Fruit fly (Drosophila melanogaster) whole organism, wandering third instar larva: ENCODE results near the gene CG14294.
A peak's percentile ranks its signal among the peaks of the same experiment; 100 is the strongest.

Experiments used
- Abd-B ChIP-seq: fragments of >200 bp; optimal IDR thresholded peaks from 2 replicates; lab custom pipeline; 2017; ENCODE audit warnings: missing biosample characterization, missing genetic modification characterization
- CG32264 ChIP-seq: fragments of 200-800 bp; sonication (Bioruptor generic); optimal IDR thresholded peaks from 2 replicates; lab custom pipeline; 2016; ENCODE audit warnings: missing biosample characterization, missing genetic modification characterization
- CG9705 ChIP-seq: fragments of 200-800 bp; sonication (Bioruptor generic); optimal IDR thresholded peaks from 2 replicates; lab custom pipeline; 2018; ENCODE audit warnings: missing biosample characterization, mild to moderate bottlenecking, missing genetic modification characterization
- CrebA ChIP-seq: fragments of 200-800 bp; sonication (Bioruptor generic); optimal IDR thresholded peaks from 2 replicates; lab custom pipeline; 2016; ENCODE audit warnings: missing biosample characterization, mild to moderate bottlenecking, missing genetic modification characterization, borderline replicate concordance
- Dfd ChIP-seq: fragments of >200 bp; optimal IDR thresholded peaks from 2 replicates; lab custom pipeline; 2017; ENCODE audit warnings: missing biosample characterization, missing genetic modification characterization
- Dif ChIP-seq: fragments of 200-275, 200-300 bp; sonication (Bioruptor generic); optimal IDR thresholded peaks from 2 replicates; lab custom pipeline; 2018; ENCODE audit warnings: missing biosample characterization, missing genetic modification characterization; ENCODE audit not compliant: partially characterized antibody
- GATAd ChIP-seq: sonication (Bioruptor generic); optimal IDR thresholded peaks from 2 replicates; lab custom pipeline; 2016; ENCODE audit warnings: missing biosample characterization, missing genetic modification characterization
- HLH106 ChIP-seq: fragments of 200-800 bp; optimal IDR thresholded peaks from 3 replicates; lab custom pipeline; 2019; ENCODE audit warnings: missing biosample characterization, mild to moderate bottlenecking, missing genetic modification characterization, moderate library complexity
- Hnf4 ChIP-seq: fragments of 200-800 bp; sonication (Bioruptor generic); optimal IDR thresholded peaks from 2 replicates; lab custom pipeline; 2016; ENCODE audit warnings: missing biosample characterization, mild to moderate bottlenecking, missing genetic modification characterization
- Hr78 ChIP-seq: fragments of >200 bp; optimal IDR thresholded peaks from 2 replicates; lab custom pipeline; 2017; ENCODE audit warnings: missing biosample characterization, missing genetic modification characterization
- Hr83 ChIP-seq: fragments of 200-300 bp; sonication (Bioruptor generic); optimal IDR thresholded peaks from 2 replicates; lab custom pipeline; 2016; ENCODE audit warnings: missing biosample characterization, mild to moderate bottlenecking, missing genetic modification characterization, moderate library complexity; ENCODE audit not compliant: poor library complexity, severe bottlenecking
- Jra ChIP-seq: sonication (Bioruptor generic); optimal IDR thresholded peaks from 2 replicates; lab custom pipeline; 2016; ENCODE audit warnings: missing biosample characterization, missing genetic modification characterization
- Mio ChIP-seq: sonication (Bioruptor generic); optimal IDR thresholded peaks from 2 replicates; lab custom pipeline; 2016; ENCODE audit warnings: missing biosample characterization, missing genetic modification characterization
- Myc ChIP-seq: fragments of >200 bp; optimal IDR thresholded peaks from 2 replicates; lab custom pipeline; 2017
- OdsH ChIP-seq: fragments of 200-800 bp; sonication (Bioruptor generic); optimal IDR thresholded peaks from 2 replicates; lab custom pipeline; 2016; ENCODE audit warnings: missing biosample characterization, mild to moderate bottlenecking, missing genetic modification characterization
- Rel ChIP-seq, 2 experiments: fragments of 200-800 bp; sonication (Bioruptor generic) in 1 of 2; optimal IDR thresholded peaks; 2 replicates in 1 of 2; 3 replicates in 1 of 2; lab custom pipeline; 2016 to 2019; ENCODE audit warnings: mild to moderate bottlenecking in 2 of 2, missing biosample characterization in 2 of 2, missing genetic modification characterization in 2 of 2, moderate library complexity in 1 of 2
- Sp1 ChIP-seq: fragments of 200-800 bp; sonication (Bioruptor generic); optimal IDR thresholded peaks from 3 replicates; lab custom pipeline; 2019; ENCODE audit warnings: missing biosample characterization, mild to moderate bottlenecking, missing genetic modification characterization, moderate library complexity
- Vsx2 ChIP-seq: fragments of 200-300, 225-300 bp; sonication (Bioruptor generic); optimal IDR thresholded peaks from 2 replicates; lab custom pipeline; 2018; ENCODE audit warnings: missing biosample characterization, missing genetic modification characterization; ENCODE audit not compliant: partially characterized antibody
- br ChIP-seq: fragments of 200-800 bp; sonication (Bioruptor generic); optimal IDR thresholded peaks from 2 replicates; lab custom pipeline; 2016; ENCODE audit warnings: missing biosample characterization, missing genetic modification characterization
- brk ChIP-seq: fragments of 200-800 bp; sonication (Bioruptor generic); optimal IDR thresholded peaks from 2 replicates; lab custom pipeline; 2016; ENCODE audit warnings: missing biosample characterization, mild to moderate bottlenecking, missing genetic modification characterization
- dl ChIP-seq, 2 experiments: fragments of 175-275, 200-275 bp in 1 of 2; fragments of 200-275 bp in 1 of 2; sonication (Bioruptor generic); optimal IDR thresholded peaks; lab custom pipeline; 2018; ENCODE audit warnings: mild to moderate bottlenecking in 2 of 2, missing biosample characterization in 2 of 2, missing genetic modification characterization in 2 of 2, moderate library complexity in 2 of 2; ENCODE audit not compliant: partially characterized antibody in 2 of 2, insufficient read depth in 1 of 2
- dmrt93B ChIP-seq: fragments of 200-800 bp; sonication (Bioruptor generic); optimal IDR thresholded peaks from 2 replicates; lab custom pipeline; 2018; ENCODE audit warnings: missing biosample characterization, mild to moderate bottlenecking, missing genetic modification characterization
- dsf ChIP-seq: sonication (Bioruptor generic); optimal IDR thresholded peaks from 2 replicates; lab custom pipeline; 2016; ENCODE audit warnings: missing biosample characterization, missing genetic modification characterization, borderline replicate concordance
- ey ChIP-seq: fragments of 200-800 bp; sonication (Bioruptor generic); optimal IDR thresholded peaks from 2 replicates; lab custom pipeline; 2016; ENCODE audit warnings: missing biosample characterization, missing genetic modification characterization
- foxo ChIP-seq, 2 experiments: fragments of 200-800 bp; sonication (Bioruptor generic); optimal IDR thresholded peaks; 2 replicates in 1 of 2; 3 replicates in 1 of 2; lab custom pipeline; 2016 to 2017; ENCODE audit warnings: missing biosample characterization in 2 of 2, missing genetic modification characterization in 2 of 2
- fru ChIP-seq: fragments of 200-800 bp; sonication (Bioruptor generic); optimal IDR thresholded peaks from 3 replicates; lab custom pipeline; 2016; ENCODE audit warnings: missing biosample characterization, mild to moderate bottlenecking, missing genetic modification characterization
- h ChIP-seq: fragments of 200-800 bp; sonication (Bioruptor generic); optimal IDR thresholded peaks from 3 replicates; lab custom pipeline; 2016; ENCODE audit warnings: missing biosample characterization, mild to moderate bottlenecking, missing genetic modification characterization
- jim ChIP-seq: fragments of 175-275, 200-325 bp; sonication (Bioruptor generic); optimal IDR thresholded peaks from 2 replicates; lab custom pipeline; 2016; ENCODE audit warnings: missing biosample characterization, mild to moderate bottlenecking, missing genetic modification characterization
- lola ChIP-seq: fragments of >200 bp; optimal IDR thresholded peaks from 2 replicates; lab custom pipeline; 2017; ENCODE audit warnings: missing biosample characterization, missing genetic modification characterization
- pan ChIP-seq: fragments of >200 bp; optimal IDR thresholded peaks from 2 replicates; lab custom pipeline; 2017
- rgr ChIP-seq: fragments of 200-800 bp; sonication (Bioruptor generic); optimal IDR thresholded peaks from 3 replicates; lab custom pipeline; 2016; ENCODE audit warnings: missing biosample characterization, mild to moderate bottlenecking, missing genetic modification characterization
- sage ChIP-seq: fragments of 200-800 bp; sonication (Bioruptor generic); optimal IDR thresholded peaks from 2 replicates; lab custom pipeline; 2016; ENCODE audit warnings: missing biosample characterization, mild to moderate bottlenecking, missing genetic modification characterization
- sv ChIP-seq: fragments of 200-800 bp; sonication (Bioruptor generic); optimal IDR thresholded peaks from 3 replicates; lab custom pipeline; 2016; ENCODE audit warnings: missing biosample characterization, missing genetic modification characterization
- tai ChIP-seq: sonication (Bioruptor generic); optimal IDR thresholded peaks from 2 replicates; lab custom pipeline; 2016; ENCODE audit warnings: missing biosample characterization, missing genetic modification characterization
- usp ChIP-seq: fragments of >200 bp; optimal IDR thresholded peaks from 2 replicates; lab custom pipeline; 2017; ENCODE audit warnings: missing biosample characterization, missing genetic modification characterization
- woc ChIP-seq: sonication (Bioruptor generic); optimal IDR thresholded peaks from 2 replicates; lab custom pipeline; 2016; ENCODE audit warnings: missing biosample characterization, mild to moderate bottlenecking, missing genetic modification characterization

Gene CG14294

DNA sequence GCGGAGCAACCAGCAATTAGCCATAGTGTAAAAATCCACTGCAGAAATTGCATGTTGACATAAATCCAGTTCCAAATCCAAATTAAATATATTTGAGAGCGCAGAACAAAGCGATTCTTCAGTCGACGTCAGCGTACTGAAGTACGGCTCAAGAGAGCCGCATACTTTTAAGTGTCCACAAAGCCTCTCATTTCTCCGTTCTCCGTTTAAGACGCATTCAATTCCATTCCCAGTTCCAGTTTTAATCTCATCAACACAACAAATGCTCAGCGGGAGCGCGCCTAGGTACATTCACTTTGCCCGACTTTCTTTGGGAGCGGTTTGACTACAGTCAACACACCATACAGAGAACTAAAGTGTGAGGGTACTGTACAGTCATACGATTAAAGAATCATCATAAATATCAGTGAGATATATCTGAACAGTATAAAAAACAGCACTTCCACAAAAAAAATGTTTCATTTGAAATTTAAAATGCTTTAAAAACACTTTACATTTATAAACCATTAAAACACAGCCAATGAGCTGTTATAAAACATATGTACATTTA lies 10.8 kb upstream of the CG14294 start, which contains the start of gene Sgsh:
Gene Sgsh, minus strand, starts transcription at position 141 of the 550 bp plus-strand sequence.
- TF ChIP-seq br (peak; percentile 2), GATAd (GFP tag; lab: Kevin White, UChicago) (no peak), foxo (GFP tag; optimal IDR thresholded peaks at IDR 0.05; lab: Kevin White, UChicago) (peak in 1 of 2 experiments; percentile 1), sv (GFP tag; lab: Kevin White, UChicago) (no peak), Mio (no peak), jim (no peak), Myc (lab: Kevin White, UChicago) (no peak), HLH106 (tag; lab: Kevin White, UChicago) (peak; percentile 29), Hnf4 (GFP tag; lab: Kevin White, UChicago) (no peak), woc (GFP tag; lab: Kevin White, UChicago) (peak; percentile 54), h (GFP tag; lab: Kevin White, UChicago) (peak; percentile 1), Dif (peak; percentile 77), dl (GFP tag; optimal IDR thresholded peaks at IDR 0.05; lab: Kevin White, UChicago; ENCODE audit: insufficient read depth in 1 of 2, partially characterized antibody in 2 of 2) (peak in 1 of 2 experiments; percentile 39), CrebA (GFP tag; lab: Kevin White, UChicago) (no peak), fru (peak; percentile 20), CG9705 (no peak), Dfd (no peak), Sp1 (GFP tag; lab: Kevin White, UChicago) (no peak), Rel (GFP tag; optimal IDR thresholded peaks at IDR 0.05; lab: Kevin White, UChicago) (no peak), Rel (tag; optimal IDR thresholded peaks at IDR 0.05; lab: Kevin White, UChicago) (no peak), Hr78 (no peak)

DNA sequence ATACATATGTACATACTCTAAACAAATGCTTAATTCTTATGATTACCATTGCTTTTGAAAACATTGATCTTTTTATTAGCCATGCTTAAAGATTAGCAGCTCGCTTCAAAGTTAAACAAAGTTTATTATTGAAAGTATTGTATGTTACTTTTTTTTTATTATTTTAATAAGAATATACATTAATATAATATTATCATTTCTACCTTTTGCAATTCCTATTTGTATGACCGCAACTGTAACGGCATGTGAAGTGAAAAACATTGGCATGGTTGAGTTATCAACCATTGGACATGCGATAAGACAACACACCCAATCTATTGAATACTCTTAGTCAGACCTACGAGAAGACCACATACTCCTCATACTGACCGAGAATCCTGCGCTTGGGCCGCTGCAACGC lies 8.9 kb upstream of the CG14294 start:
- TF ChIP-seq foxo (GFP tag; optimal IDR thresholded peaks at IDR 0.05; lab: Kevin White, UChicago) (peak in 1 of 2 experiments; percentile 3), woc (GFP tag; lab: Kevin White, UChicago) (no peak)

dm6 chr3R:18910336-18910735 lies 8.3 kb upstream of the CG14294 start:
- no peak for TF ChIP-seq tai
- no peak for TF ChIP-seq pan (lab: Kevin White, UChicago)
- TF ChIP-seq Rel (GFP tag; optimal IDR thresholded peaks at IDR 0.05; lab: Kevin White, UChicago) = no peak
- no peak for TF ChIP-seq Rel (tag; optimal IDR thresholded peaks at IDR 0.05; lab: Kevin White, UChicago)
- TF ChIP-seq HLH106 (tag; lab: Kevin White, UChicago) = no peak
- no peak for TF ChIP-seq h (GFP tag; lab: Kevin White, UChicago)
- TF ChIP-seq CG32264 (GFP tag; lab: Kevin White, UChicago) = no peak
- TF ChIP-seq usp (GFP tag; lab: Kevin White, UChicago) = no peak
- TF ChIP-seq Hr83 (GFP tag; lab: Kevin White, UChicago) = no peak
- TF ChIP-seq woc (GFP tag; lab: Kevin White, UChicago) = no peak
- TF ChIP-seq dl (GFP tag; optimal IDR thresholded peaks at IDR 0.05; lab: Kevin White, UChicago; ENCODE audit: insufficient read depth in 1 of 2, partially characterized antibody in 2 of 2) = no peak
- no peak for TF ChIP-seq Myc (lab: Kevin White, UChicago)

DNA sequence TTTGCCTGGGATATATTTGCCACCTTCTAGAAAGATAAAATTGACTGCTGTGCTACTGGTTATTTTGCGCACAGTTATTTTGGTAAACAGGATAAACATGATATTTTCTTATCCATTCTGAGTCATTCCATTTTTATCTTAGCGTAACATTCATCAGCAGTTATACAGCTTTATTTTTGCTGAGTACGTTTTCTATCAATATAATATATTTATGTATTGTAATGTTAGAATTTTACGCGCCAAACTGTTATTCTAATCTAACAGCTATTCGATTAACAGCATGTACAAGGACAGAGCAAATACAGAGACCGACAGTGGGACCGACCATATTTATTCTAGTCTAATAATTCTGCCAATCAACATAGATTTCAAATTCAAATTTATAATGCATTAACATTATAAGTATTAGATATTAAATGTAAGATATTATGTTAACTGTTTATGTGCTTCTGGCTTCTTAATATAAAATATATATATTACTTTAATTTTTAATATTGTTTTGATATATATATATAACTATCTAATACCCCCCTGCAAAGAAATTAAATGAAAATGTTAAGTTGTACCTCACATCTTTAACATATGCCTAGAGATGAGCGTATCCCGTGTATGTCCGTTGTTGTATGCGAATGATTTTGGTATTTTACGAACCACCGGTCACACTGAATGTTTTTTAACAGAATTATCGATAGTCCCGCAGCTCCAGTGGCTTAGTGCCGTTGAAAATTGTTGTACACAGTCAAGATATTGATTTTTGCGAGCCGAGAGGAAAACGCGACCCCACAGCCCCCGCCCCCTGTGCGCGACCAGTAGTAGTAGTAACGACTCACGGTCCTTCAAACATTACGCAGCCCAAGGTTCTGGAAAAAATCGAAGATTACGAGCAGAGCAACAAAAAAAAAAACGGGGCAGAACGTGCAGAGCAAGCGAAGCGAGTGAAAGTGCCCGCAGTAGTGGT lies 4.1 kb upstream of the CG14294 start, which contains the start of gene EndoA:
Gene EndoA, plus strand, starts transcription at position 689 of the 958 bp plus-strand sequence.
- TF ChIP-seq Vsx2 (no peak), foxo (GFP tag; optimal IDR thresholded peaks at IDR 0.05; lab: Kevin White, UChicago) (peak in 1 of 2 experiments; percentile 60), fru (peak; percentile 21), Myc (lab: Kevin White, UChicago) (no peak), CrebA (GFP tag; lab: Kevin White, UChicago) (no peak), HLH106 (tag; lab: Kevin White, UChicago) (peak; percentile 53), ey (GFP tag; lab: Kevin White, UChicago) (peak; percentile 18), CG9705 (no peak), rgr (GFP tag; lab: Kevin White, UChicago) (peak; percentile 45), dl (GFP tag; optimal IDR thresholded peaks at IDR 0.05; lab: Kevin White, UChicago; ENCODE audit: insufficient read depth in 1 of 2, partially characterized antibody in 2 of 2) (no peak), OdsH (GFP tag; lab: Kevin White, UChicago) (no peak), usp (GFP tag; lab: Kevin White, UChicago) (no peak), Jra (GFP tag; lab: Kevin White, UChicago) (peak; percentile 25), pan (lab: Kevin White, UChicago) (no peak), lola (no peak), Mio (no peak), h (GFP tag; lab: Kevin White, UChicago) (peak; percentile 32), Dif (peak; percentile 18), br (no peak), Hr83 (GFP tag; lab: Kevin White, UChicago) (peak; percentile 75), tai (no peak), brk (GFP tag; lab: Kevin White, UChicago) (no peak), dsf (no peak), sv (GFP tag; lab: Kevin White, UChicago) (no peak), sage (GFP tag; lab: Kevin White, UChicago) (peak; percentile 48), Abd-B (GFP tag; lab: Kevin White, UChicago) (no peak), jim (no peak), CG32264 (GFP tag; lab: Kevin White, UChicago) (no peak), Hr78 (no peak), Sp1 (GFP tag; lab: Kevin White, UChicago) (peak; percentile 37), dmrt93B (peak; percentile 17)
